Fruit fly (Drosophila melanogaster): Measurements from ENCODE around the gene bowl.

The bowl gene

DNA sequence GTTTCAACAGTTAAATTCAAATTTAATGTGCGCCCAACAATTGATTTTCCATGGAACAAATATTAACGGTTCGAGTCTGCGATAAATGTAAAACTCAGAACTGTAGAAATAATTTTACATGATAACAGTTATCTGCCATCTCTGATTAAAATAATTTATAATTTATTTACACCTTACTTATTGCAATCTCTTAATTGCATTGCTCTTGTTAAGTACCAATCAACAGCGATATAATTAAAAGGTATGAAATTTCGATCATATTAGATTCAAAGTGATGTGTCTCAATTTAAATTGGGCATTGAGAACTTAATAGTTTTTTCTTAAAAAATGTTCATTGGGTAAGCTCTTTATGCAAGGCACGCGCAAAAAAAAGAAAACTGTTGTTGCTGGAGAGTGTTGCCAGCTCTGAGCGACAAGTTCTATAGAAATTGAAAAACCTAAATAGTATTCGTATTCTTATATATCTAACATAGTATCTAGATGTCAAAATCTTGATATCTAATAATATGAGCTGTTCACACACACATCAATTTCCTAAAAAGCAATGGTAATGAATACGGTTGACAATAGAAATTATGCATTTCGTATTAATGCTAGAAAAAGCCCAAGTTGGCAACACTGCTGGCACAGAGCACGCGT lies 31.4 kb downstream of the bowl start (continued):
- TF ChIP-seq gce (GFP tag; IDR thresholded peaks at IDR 0.05), result peak; percentile 46; the same call in 1 of the 3 replicates
- no peak for TF ChIP-seq CG18011 (GFP tag; optimal IDR thresholded peaks at IDR 0.05)
- TF ChIP-seq CG14710 (tag; optimal IDR thresholded peaks at IDR 0.05), result peak; percentile 36
- peak; percentile 42; the same call in 1 of the 2 replicates for TF ChIP-seq ap (GFP tag; IDR thresholded peaks at IDR 0.05)
- TF ChIP-seq CG31388 (GFP tag; optimal IDR thresholded peaks at IDR 0.05), result peak; percentile 20
- TF ChIP-seq bowl (GFP tag; IDR thresholded peaks at IDR 0.05), result peak; percentile 73; the same call in 1 of the 2 replicates
- peak; percentile 82 for TF ChIP-seq tap (tag; optimal IDR thresholded peaks at IDR 0.05)
- no peak for TF ChIP-seq cad (GFP tag; optimal IDR thresholded peaks at IDR 0.05)
- 0 out of 3 replicates have a peak, but pooled peaks have one; percentile 43 for TF ChIP-seq CG34422 (GFP tag; IDR thresholded peaks at IDR 0.05)
- peak; percentile 41; the same call in 1 of the 3 replicates for TF ChIP-seq so (GFP tag; IDR thresholded peaks at IDR 0.05)
- peak; percentile 83 for TF ChIP-seq Dbx (GFP tag; IDR thresholded peaks at IDR 0.05)
- TF ChIP-seq cas (GFP tag; IDR thresholded peaks at IDR 0.05), result peak; percentile 30; the same call in 1 of the 2 replicates
- TF ChIP-seq CG8478 (optimal IDR thresholded peaks at IDR 0.05), result no peak
- no peak for TF ChIP-seq CG34224 (GFP tag; IDR thresholded peaks at IDR 0.05; ENCODE audit: partially characterized antibody)
- TF ChIP-seq Poxn (GFP tag; IDR thresholded peaks at IDR 0.05), result no peak
- TF ChIP-seq HLHmδ (GFP tag; optimal IDR thresholded peaks at IDR 0.05), result no peak
- no peak for TF ChIP-seq p53 (GFP tag; optimal IDR thresholded peaks at IDR 0.05)
- TF ChIP-seq CG10274 (GFP tag; optimal IDR thresholded peaks at IDR 0.05), result no peak
- TF ChIP-seq YL-1 (GFP tag; optimal IDR thresholded peaks at IDR 0.05), result no peak
- no peak for TF ChIP-seq Doc3 (GFP tag; IDR thresholded peaks at IDR 0.05; ENCODE audit: partially characterized antibody)
- TF ChIP-seq nmo (GFP tag; optimal IDR thresholded peaks at IDR 0.05), result peak; percentile 69
- TF ChIP-seq exex (tag; optimal IDR thresholded peaks at IDR 0.05), result peak; percentile 87
- peak; percentile 53 for TF ChIP-seq CG34376 (GFP tag; optimal IDR thresholded peaks at IDR 0.05)
- no peak for TF ChIP-seq ac (GFP tag; optimal IDR thresholded peaks at IDR 0.05)
- TF ChIP-seq CG2712 (tag; optimal IDR thresholded peaks at IDR 0.05), result peak; percentile 59
- TF ChIP-seq hkb (optimal IDR thresholded peaks at IDR 0.05), result no peak
- TF ChIP-seq hkb (GFP tag; IDR thresholded peaks at IDR 0.05), result peak; percentile 76
- TF ChIP-seq pfk (GFP tag; optimal IDR thresholded peaks at IDR 0.05), result no peak
- TF ChIP-seq CG9797 (GFP tag; optimal IDR thresholded peaks at IDR 0.05), result no peak
- no peak for TF ChIP-seq CG7839 (tag; optimal IDR thresholded peaks at IDR 0.05)
- peak; percentile 80 for TF ChIP-seq CG9215 (GFP tag; IDR thresholded peaks at IDR 0.05)
- no peak for TF ChIP-seq Jarid2 (GFP tag; optimal IDR thresholded peaks at IDR 0.05)
- TF ChIP-seq CG10321 (GFP tag; IDR thresholded peaks at IDR 0.05), result peak; percentile 51; the same call in 1 of the 2 replicates
- peak; percentile 49; the same call in 1 of the 3 replicates for TF ChIP-seq H15 (GFP tag; IDR thresholded peaks at IDR 0.05)
- no peak for TF ChIP-seq Hey (tag; optimal IDR thresholded peaks at IDR 0.05)
- TF ChIP-seq ERR (GFP tag; optimal IDR thresholded peaks at IDR 0.05), result no peak
- TF ChIP-seq CG7928 (GFP tag; optimal IDR thresholded peaks at IDR 0.05), result peak; percentile 50
- peak; percentile 20 for TF ChIP-seq CG10462 (GFP tag; optimal IDR thresholded peaks at IDR 0.05)
- peak; percentile 70 for TF ChIP-seq corto (GFP tag; optimal IDR thresholded peaks at IDR 0.05)
- peak; percentile 94 for TF ChIP-seq row (GFP tag; IDR thresholded peaks at IDR 0.05)
- peak; percentile 30 for TF ChIP-seq Chrac-16 (GFP tag; optimal IDR thresholded peaks at IDR 0.05)
- peak; percentile 55 for TF ChIP-seq tio (GFP tag; optimal IDR thresholded peaks at IDR 0.05)
- no peak for TF ChIP-seq cg (GFP tag; optimal IDR thresholded peaks at IDR 0.05)
- no peak for TF ChIP-seq ato (GFP tag; IDR thresholded peaks at IDR 0.05; ENCODE audit: partially characterized antibody)
- TF ChIP-seq Tbp (GFP tag; optimal IDR thresholded peaks at IDR 0.05), result no peak
- peak; percentile 51 for TF ChIP-seq bab2 (GFP tag; optimal IDR thresholded peaks at IDR 0.05)
- TF ChIP-seq otp (GFP tag; IDR thresholded peaks at IDR 0.05), result peak; percentile 52; the same call in 1 of the 3 replicates
- TF ChIP-seq lmd (GFP tag; IDR thresholded peaks at IDR 0.05), result peak; percentile 72
- TF ChIP-seq B-H1 (GFP tag; IDR thresholded peaks at IDR 0.05), result peak; percentile 36; the same call in 1 of the 3 replicates
- 0 out of 2 replicates have a peak, but pooled peaks have one; percentile 24 for TF ChIP-seq CG17612 (GFP tag; IDR thresholded peaks at IDR 0.05)

Measured in whole organism, embryonic.